Fruit fly (Drosophila melanogaster) whole organism, embryonic: ENCODE results near the gene Nepl3.

ENCODE experiments used
- Ada2b ChIP-seq: fragments of 200-800 bp; sonication (Bioruptor generic); IDR thresholded peaks from 2 replicates; pipeline ENCODE4 v1.3.6; 2022; ENCODE audit warnings: missing biosample characterization, missing genetic modification characterization
- Antp ChIP-seq: fragments of 200-800 bp; sonication (Bioruptor generic); optimal IDR thresholded peaks from 3 replicates; lab custom pipeline; 2016; ENCODE audit warnings: missing biosample characterization, missing genetic modification characterization
- CG12236 ChIP-seq: fragments of 200-800 bp; sonication (Bioruptor generic); optimal IDR thresholded peaks from 2 replicates; lab custom pipeline; 2016; ENCODE audit warnings: missing biosample characterization, missing genetic modification characterization
- CG1233 ChIP-seq: fragments of 200-800 bp; sonication (Bioruptor generic); optimal IDR thresholded peaks from 4 replicates; lab custom pipeline; 2018; ENCODE audit warnings: missing biosample characterization, mild to moderate bottlenecking, missing genetic modification characterization
- CG12769 ChIP-seq: fragments of 200-800 bp; sonication (Bioruptor generic); optimal IDR thresholded peaks from 2 replicates; lab custom pipeline; 2019; ENCODE audit warnings: missing biosample characterization, mild to moderate bottlenecking, missing genetic modification characterization, moderate library complexity
- CG14050 ChIP-seq: fragments of 200-800 bp; sonication (Bioruptor generic); IDR thresholded peaks from 3 replicates; pipeline ENCODE4 v1.3.6; 2022; ENCODE audit warnings: missing biosample characterization, missing genetic modification characterization
- CG15011 ChIP-seq: fragments of 200-800 bp; sonication (Bioruptor generic); optimal IDR thresholded peaks from 3 replicates; lab custom pipeline; 2018; ENCODE audit warnings: missing biosample characterization, mild to moderate bottlenecking, missing genetic modification characterization
- CG16779 ChIP-seq: fragments of 200-800 bp; sonication (Bioruptor generic); IDR thresholded peaks from 2 replicates; pipeline ENCODE4 v1.3.6; 2022; ENCODE audit warnings: missing biosample characterization, missing genetic modification characterization
- CG2712 ChIP-seq: fragments of 200-800 bp; optimal IDR thresholded peaks from 3 replicates; lab custom pipeline; 2019; ENCODE audit warnings: missing biosample characterization, mild to moderate bottlenecking, missing genetic modification characterization, moderate library complexity
- CG30431 ChIP-seq: fragments of 200-800 bp; sonication (Bioruptor generic); optimal IDR thresholded peaks from 2 replicates; lab custom pipeline; 2017; ENCODE audit warnings: missing biosample characterization, missing genetic modification characterization
- CG31365 ChIP-seq: fragments of 200-800 bp; sonication (Bioruptor generic); optimal IDR thresholded peaks from 2 replicates; lab custom pipeline; 2018; ENCODE audit warnings: missing biosample characterization, mild to moderate bottlenecking, missing genetic modification characterization
- CG3838 ChIP-seq: fragments of 200-800 bp; sonication (Bioruptor generic); optimal IDR thresholded peaks from 3 replicates; lab custom pipeline; 2016; ENCODE audit warnings: missing biosample characterization, missing genetic modification characterization
- CG42726 ChIP-seq: fragments of 200-800 bp; sonication (Bioruptor generic); IDR thresholded peaks from 2 replicates; pipeline ENCODE4 v1.3.6; 2022; ENCODE audit warnings: missing biosample characterization, missing genetic modification characterization; ENCODE audit not compliant: partially characterized antibody
- CG4707 ChIP-seq: fragments of 200-800 bp; sonication (Bioruptor generic); optimal IDR thresholded peaks from 2 replicates; lab custom pipeline; 2018; ENCODE audit warnings: missing biosample characterization, mild to moderate bottlenecking, missing genetic modification characterization, moderate library complexity
- CG4730 ChIP-seq: fragments of 200-800 bp; sonication (Bioruptor generic); IDR thresholded peaks from 2 replicates; pipeline ENCODE4 v1.3.6; 2022; ENCODE audit warnings: missing biosample characterization, missing genetic modification characterization
- CG5953 ChIP-seq: fragments of 200-800 bp; sonication (Bioruptor generic); IDR thresholded peaks from 2 replicates; pipeline ENCODE4 v1.3.6; 2022; ENCODE audit warnings: missing biosample characterization, missing genetic modification characterization
- CG8388 ChIP-seq: fragments of 200-800 bp; sonication (Bioruptor generic); optimal IDR thresholded peaks from 2 replicates; lab custom pipeline; 2019; ENCODE audit warnings: missing biosample characterization, mild to moderate bottlenecking, missing genetic modification characterization, moderate library complexity
- CG9797 ChIP-seq: fragments of 200-800 bp; sonication (Bioruptor generic); optimal IDR thresholded peaks from 3 replicates; lab custom pipeline; 2018; ENCODE audit warnings: missing biosample characterization, mild to moderate bottlenecking, missing genetic modification characterization
- Chrac-16 ChIP-seq: fragments of 200-800 bp; sonication (Bioruptor generic); optimal IDR thresholded peaks from 3 replicates; lab custom pipeline; 2016; ENCODE audit warnings: missing biosample characterization, missing genetic modification characterization
- CkIIα-i1 ChIP-seq: fragments of 200-800 bp; sonication (Bioruptor generic); IDR thresholded peaks from 2 replicates; pipeline ENCODE4 v1.3.6; 2022; ENCODE audit warnings: missing biosample characterization, missing genetic modification characterization
- Ets65A ChIP-seq: fragments of 200-800 bp; sonication (Bioruptor generic); peaks from one replicate; lab custom pipeline; 2016; ENCODE audit warnings: missing biosample characterization, missing genetic modification characterization
- HLH4C ChIP-seq: fragments of 200-800 bp; sonication (Bioruptor generic); IDR thresholded peaks from 3 replicates; pipeline ENCODE4 v1.3.6; 2022; ENCODE audit warnings: missing biosample characterization, missing genetic modification characterization; ENCODE audit not compliant: partially characterized antibody
- HmgZ ChIP-seq: fragments of 200-800 bp; sonication (Bioruptor generic); optimal IDR thresholded peaks from 2 replicates; lab custom pipeline; 2018; ENCODE audit warnings: missing biosample characterization, mild to moderate bottlenecking, missing genetic modification characterization
- Kr ChIP-seq: fragments of 200-800 bp; sonication (Bioruptor generic); optimal IDR thresholded peaks from 2 replicates; lab custom pipeline; 2017; ENCODE audit warnings: missing biosample characterization, mild to moderate bottlenecking, missing genetic modification characterization
- Lhr ChIP-seq: fragments of 200-800 bp; sonication (Bioruptor generic); optimal IDR thresholded peaks from 3 replicates; lab custom pipeline; 2017; ENCODE audit warnings: mild to moderate bottlenecking, missing biosample characterization, missing genetic modification reagents, missing genetic modification characterization
- NC2β ChIP-seq: fragments of 200-800 bp; sonication (Bioruptor generic); optimal IDR thresholded peaks from 2 replicates; lab custom pipeline; 2016; ENCODE audit warnings: missing biosample characterization, missing genetic modification characterization
- Nf-YB ChIP-seq: fragments of 200-800 bp; sonication (Bioruptor generic); optimal IDR thresholded peaks from 3 replicates; lab custom pipeline; 2019; ENCODE audit warnings: missing biosample characterization, mild to moderate bottlenecking, missing genetic modification characterization, moderate library complexity
- Nf-YC ChIP-seq: fragments of 200-800 bp; optimal IDR thresholded peaks from 3 replicates; lab custom pipeline; 2019; ENCODE audit warnings: missing biosample characterization, mild to moderate bottlenecking, missing genetic modification characterization, moderate library complexity
- Ravus ChIP-seq: fragments of 200-800 bp; sonication (Bioruptor generic); IDR thresholded peaks from 2 replicates; pipeline ENCODE4 v1.3.6; 2022; ENCODE audit warnings: missing biosample characterization, missing genetic modification characterization
- Rx ChIP-seq: fragments of 200-800 bp; sonication (Bioruptor generic); IDR thresholded peaks from 2 replicates; pipeline ENCODE4 v1.3.6; 2022; ENCODE audit warnings: missing biosample characterization, missing genetic modification characterization
- Six4 ChIP-seq: fragments of 200-800 bp; sonication (Bioruptor generic); optimal IDR thresholded peaks from 2 replicates; lab custom pipeline; 2016; ENCODE audit warnings: missing biosample characterization, missing genetic modification characterization
- Sox102F ChIP-seq: fragments of 200-800 bp; sonication (Bioruptor generic); optimal IDR thresholded peaks from 2 replicates; lab custom pipeline; 2018; ENCODE audit warnings: missing biosample characterization, mild to moderate bottlenecking, missing genetic modification characterization, moderate library complexity
- Sry-δ ChIP-seq: fragments of 200-800 bp; sonication (Bioruptor generic); optimal IDR thresholded peaks from 2 replicates; lab custom pipeline; 2016; ENCODE audit warnings: missing biosample characterization, missing genetic modification characterization
- Tbp ChIP-seq: fragments of >200 bp; optimal IDR thresholded peaks from 2 replicates; lab custom pipeline; 2018; ENCODE audit warnings: missing biosample characterization, missing genetic modification characterization
- Vsx1 ChIP-seq: fragments of 200-800 bp; sonication (Bioruptor generic); optimal IDR thresholded peaks from 2 replicates; lab custom pipeline; 2017; ENCODE audit warnings: missing biosample characterization, mild to moderate bottlenecking, missing genetic modification characterization, missing genetic modification reagents
- aop ChIP-seq: fragments of 200-800 bp; sonication (Bioruptor generic); IDR thresholded peaks from 2 replicates; pipeline ENCODE4 v1.3.6; 2022; ENCODE audit warnings: missing biosample characterization, missing genetic modification characterization
- bab2 ChIP-seq: fragments of 200-800 bp; sonication (Bioruptor generic); optimal IDR thresholded peaks from 2 replicates; lab custom pipeline; 2016; ENCODE audit warnings: missing biosample characterization, missing genetic modification characterization
- croc ChIP-seq: fragments of 200-800 bp; sonication (Bioruptor generic); conservative IDR thresholded peaks from 3 replicates; pipeline ENCODE4 v1.3.6; 2022; ENCODE audit warnings: missing biosample characterization, missing genetic modification characterization
- gro ChIP-seq: fragments of 200-800 bp; sonication (Bioruptor generic); optimal IDR thresholded peaks from 2 replicates; lab custom pipeline; 2016; ENCODE audit warnings: missing biosample characterization, missing genetic modification characterization
- jigr1 ChIP-seq: fragments of 200-800 bp; sonication (Bioruptor generic); IDR thresholded peaks from 3 replicates; pipeline ENCODE4 v1.3.6; 2022; ENCODE audit warnings: missing biosample characterization, missing genetic modification characterization
- maf-S ChIP-seq: fragments of 200-800 bp; sonication (Bioruptor generic); optimal IDR thresholded peaks from 2 replicates; lab custom pipeline; 2016; ENCODE audit warnings: missing biosample characterization, missing genetic modification characterization
- mam ChIP-seq: fragments of 200-800 bp; sonication (Bioruptor generic); optimal IDR thresholded peaks from 3 replicates; lab custom pipeline; 2016; ENCODE audit warnings: missing biosample characterization, missing genetic modification characterization
- nerfin-1 ChIP-seq: fragments of 200-800 bp; sonication (Bioruptor generic); optimal IDR thresholded peaks from 3 replicates; lab custom pipeline; 2019; ENCODE audit warnings: missing biosample characterization, mild to moderate bottlenecking, missing genetic modification characterization, moderate library complexity
- onecut ChIP-seq: fragments of 200-800 bp; sonication (Bioruptor generic); IDR thresholded peaks from 2 replicates; pipeline ENCODE4 v1.3.6; 2022; ENCODE audit warnings: missing biosample characterization, missing genetic modification characterization
- rib ChIP-seq: fragments of 200-800 bp; sonication (Bioruptor generic); IDR thresholded peaks from 2 replicates; pipeline ENCODE4 v1.3.6; 2022; ENCODE audit warnings: missing biosample characterization, missing genetic modification characterization
- ro ChIP-seq: fragments of 200-800 bp; sonication (Bioruptor generic); IDR thresholded peaks from 2 replicates; pipeline ENCODE4 v1.3.6; 2022; ENCODE audit warnings: missing biosample characterization, missing genetic modification characterization
- shn ChIP-seq: fragments of 200-800 bp; sonication (Bioruptor generic); optimal IDR thresholded peaks from 3 replicates; lab custom pipeline; 2016; ENCODE audit warnings: missing biosample characterization, missing genetic modification characterization
- tgo ChIP-seq: fragments of 200-800 bp; sonication (Bioruptor generic); IDR thresholded peaks from 3 replicates; pipeline ENCODE4 v1.3.6; 2022; ENCODE audit warnings: missing biosample characterization, missing genetic modification characterization
- tup ChIP-seq: fragments of 200-800 bp; sonication (Bioruptor generic); optimal IDR thresholded peaks from 2 replicates; lab custom pipeline; 2016; ENCODE audit warnings: missing biosample characterization, mild to moderate bottlenecking, missing genetic modification characterization, moderate library complexity
- unpg ChIP-seq: fragments of 200-800 bp; sonication (Bioruptor generic); optimal IDR thresholded peaks from 3 replicates; lab custom pipeline; 2018; ENCODE audit warnings: missing biosample characterization, mild to moderate bottlenecking, missing genetic modification characterization, moderate library complexity
- vvl ChIP-seq: fragments of 200-800 bp; sonication (Bioruptor generic); IDR thresholded peaks from 2 replicates; pipeline ENCODE4 v1.3.6; 2022; ENCODE audit warnings: missing biosample characterization, missing genetic modification characterization

Gene Nepl3

dm6 chr2L:5009306-5010030 is 48.6 kb downstream of the Nepl3 start, which contains the start of gene Rtnl1 (continued):
- TF ChIP-seq CG16779 (GFP tag; lab: Robert Waterston, UW) (no peak), CG12236 (GFP tag; lab: Kevin White, UChicago) (no peak), HLH4C (GFP tag; lab: Robert Waterston, UW) (peak; percentile 82), CkIIα-i1 (GFP tag; lab: Robert Waterston, UW) (no peak), Nf-YB (GFP tag; lab: Kevin White, UChicago) (peak; percentile 21), maf-S (GFP tag; lab: Kevin White, UChicago) (peak; percentile 2), nerfin-1 (tag; lab: Kevin White, UChicago) (peak; percentile 16), Ravus (GFP tag; lab: Robert Waterston, UW) (no peak), croc (GFP tag; lab: Robert Waterston, UW) (no peak), Kr (GFP tag; lab: Kevin White, UChicago) (no peak), CG4730 (no peak), bab2 (no peak), CG12769 (tag; lab: Kevin White, UChicago) (no peak), CG2712 (peak; percentile 60), CG30431 (GFP tag; lab: Kevin White, UChicago) (no peak), vvl (peak; percentile 54; the same call in 1 of the 2 replicates), gro (GFP tag; lab: Kevin White, UChicago) (peak; percentile 84), CG15011 (GFP tag; lab: Kevin White, UChicago) (no peak), CG14050 (no peak), mam (GFP tag; lab: Kevin White, UChicago) (peak; percentile 32), HmgZ (tag; lab: Kevin White, UChicago) (peak; percentile 87), CG1233 (GFP tag; lab: Kevin White, UChicago) (no peak), rib (GFP tag; lab: Robert Waterston, UW) (no peak), Chrac-16 (GFP tag; lab: Kevin White, UChicago) (no peak), CG9797 (GFP tag; lab: Kevin White, UChicago) (peak; percentile 80), Ets65A (GFP tag; lab: Kevin White, UChicago) (peak; percentile 42), unpg (GFP tag; lab: Kevin White, UChicago) (no peak), NC2β (GFP tag; lab: Kevin White, UChicago) (peak; percentile 66), Sox102F (GFP tag; lab: Kevin White, UChicago) (no peak), Tbp (peak; percentile 44), Antp (GFP tag; lab: Kevin White, UChicago) (peak; percentile 35), Ada2b (GFP tag; lab: Robert Waterston, UW) (no peak), Vsx1 (GFP tag; lab: Kevin White, UChicago) (no peak), CG42726 (peak; percentile 95), Nf-YC (peak; percentile 65), CG8388 (GFP tag; lab: Kevin White, UChicago) (no peak), CG31365 (tag; lab: Kevin White, UChicago) (peak; percentile 47), Six4 (no peak), CG3838 (GFP tag; lab: Kevin White, UChicago) (no peak), tgo (no peak), onecut (GFP tag; lab: Robert Waterston, UW) (0 out of 2 replicates have a peak, but pooled peaks have one; percentile 4), Sry-δ (GFP tag; lab: Kevin White, UChicago) (peak; percentile 100), tup (GFP tag; lab: Kevin White, UChicago) (no peak), shn (peak; percentile 29), Lhr (GFP tag; lab: Kevin White, UChicago) (peak; percentile 94), jigr1 (no peak), Rx (no peak), aop (GFP tag; lab: Robert Waterston, UW) (no peak), CG5953 (GFP tag; lab: Robert Waterston, UW) (no peak), CG4707 (GFP tag; lab: Kevin White, UChicago) (no peak), ro (GFP tag; lab: Robert Waterston, UW) (no peak)
